Worm (Caenorhabditis elegans): ENCODE data around the gene pqn-41.

Gene pqn-41

DNA sequence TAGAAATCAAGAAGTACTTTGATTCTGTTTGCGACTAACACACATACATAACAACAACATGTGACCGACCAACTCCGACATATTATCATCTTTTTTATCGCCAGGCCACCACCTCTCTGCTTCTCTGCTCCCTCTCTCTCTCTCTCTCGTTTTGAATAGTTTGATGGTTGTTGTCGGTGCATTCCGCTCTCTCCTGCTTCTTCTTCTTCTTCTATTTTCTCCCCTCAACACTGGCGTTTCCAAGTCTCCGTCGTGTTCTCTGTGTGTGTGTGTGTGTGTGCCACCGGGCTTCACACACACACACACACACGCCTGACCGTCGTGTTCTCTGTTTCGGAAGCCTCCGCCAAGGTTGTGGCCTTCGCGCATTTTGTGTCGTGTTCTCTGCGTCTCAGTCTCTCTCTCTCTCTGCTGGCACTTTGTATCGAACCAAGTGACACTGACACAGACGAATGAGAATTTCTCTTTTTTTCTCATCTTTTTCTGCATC, 19.3 kb downstream of the pqn-41 start (continued):
- no peak for TF ChIP-seq ama-1 (optimal IDR thresholded peaks at IDR 0.05)
- peak; percentile 93 for TF ChIP-seq lin-13 (GFP tag; optimal IDR thresholded peaks at IDR 0.05)
- TF ChIP-seq egl-27 (tag; optimal IDR thresholded peaks at IDR 0.05), result peak; percentile 100
- TF ChIP-seq ceh-16 (tag; optimal IDR thresholded peaks at IDR 0.05), result peak; percentile 87
- peak; percentile 53 for TF ChIP-seq ZK546.5 (tag; optimal IDR thresholded peaks at IDR 0.05)
- TF ChIP-seq aly-2 (tag; optimal IDR thresholded peaks at IDR 0.05), result no peak
- TF ChIP-seq unc-55 (GFP tag; optimal IDR thresholded peaks at IDR 0.05), result peak; percentile 86
- TF ChIP-seq unc-39 (tag; optimal IDR thresholded peaks at IDR 0.05), result no peak
- peak; percentile 54 for TF ChIP-seq nhr-10 (tag; optimal IDR thresholded peaks at IDR 0.05)
- peak; percentile 94 for TF ChIP-seq nhr-6 (tag; optimal IDR thresholded peaks at IDR 0.05)
- TF ChIP-seq sem-4 (tag; optimal IDR thresholded peaks at IDR 0.05), result peak; percentile 97
- TF ChIP-seq mbf-1 (tag; optimal IDR thresholded peaks at IDR 0.05), result no peak
- peak; percentile 95 for TF ChIP-seq nhr-129 (tag; optimal IDR thresholded peaks at IDR 0.05)
- TF ChIP-seq mdl-1 (tag; optimal IDR thresholded peaks at IDR 0.05), result peak; percentile 97 to 98
- peak; percentile 99 for TF ChIP-seq nhr-21 (tag; optimal IDR thresholded peaks at IDR 0.05)
- TF ChIP-seq mab-5 (tag; optimal IDR thresholded peaks at IDR 0.05), result peak; percentile 96
- peak; percentile 97 for TF ChIP-seq fos-1 (tag; optimal IDR thresholded peaks at IDR 0.05)

- TF ChIP-seq unc-55 (GFP tag; optimal IDR thresholded peaks at IDR 0.05) (no peak), nhr-237 (tag; optimal IDR thresholded peaks at IDR 0.05) (no peak), unc-39 (tag; optimal IDR thresholded peaks at IDR 0.05) (no peak), R02D3.7 (tag; optimal IDR thresholded peaks at IDR 0.05) (no peak), sma-9 (GFP tag; optimal IDR thresholded peaks at IDR 0.05) (peak; percentile 46), sma-9 (tag; optimal IDR thresholded peaks at IDR 0.05) (no peak)
Observed at ce11 chrIII:1925786-1926185, 20.0 kb downstream of the pqn-41 start.

DNA sequence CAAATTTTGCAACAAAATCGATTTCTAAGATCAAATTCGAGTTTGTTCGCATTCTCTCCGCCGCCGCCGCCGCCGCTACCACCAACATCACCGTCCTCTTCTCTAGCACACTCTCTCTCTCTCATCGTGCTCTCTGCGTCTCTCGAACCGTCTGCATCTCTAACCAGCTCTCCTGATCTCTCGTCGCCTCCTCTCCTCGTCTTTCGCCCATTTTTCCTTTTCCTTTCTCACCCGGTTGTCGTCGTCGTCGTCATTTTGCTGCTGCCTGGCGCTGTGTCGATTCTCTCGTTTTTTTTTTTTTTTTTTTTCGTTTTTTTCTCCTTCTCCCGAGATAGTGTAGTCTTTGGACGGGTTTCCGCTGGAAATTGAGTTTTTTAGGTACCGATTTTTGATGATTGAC, 20.7 kb downstream of the pqn-41 start:
- TF ChIP-seq elt-1 (tag; optimal IDR thresholded peaks at IDR 0.05) (peak; percentile 38), ZK546.5 (tag; optimal IDR thresholded peaks at IDR 0.05) (no peak), mab-5 (tag; optimal IDR thresholded peaks at IDR 0.05) (peak; percentile 86), Y55F3AM.14 (GFP tag; optimal IDR thresholded peaks at IDR 0.05) (peak; percentile 95), nhr-11 (tag; optimal IDR thresholded peaks at IDR 0.05) (no peak), nhr-12 (tag; optimal IDR thresholded peaks at IDR 0.05) (no peak), C34F6.9 (tag; optimal IDR thresholded peaks at IDR 0.05) (peak; percentile 64), elt-3 (tag; optimal IDR thresholded peaks at IDR 0.05) (no peak), sma-3 (GFP tag; optimal IDR thresholded peaks at IDR 0.05) (peak; percentile 94), lin-11 (tag; optimal IDR thresholded peaks at IDR 0.05) (peak; percentile 75), nhr-25 (tag; optimal IDR thresholded peaks at IDR 0.05) (peak; percentile 93), gmeb-1 (tag; optimal IDR thresholded peaks at IDR 0.05) (peak; percentile 84), snpc-4 (tag; optimal IDR thresholded peaks at IDR 0.05) (peak; percentile 38), ama-1 (optimal IDR thresholded peaks at IDR 0.05) (peak; percentile 49), nhr-77 (tag; optimal IDR thresholded peaks at IDR 0.05) (peak; percentile 33), R02D3.7 (tag; optimal IDR thresholded peaks at IDR 0.05) (no peak), unc-55 (GFP tag; optimal IDR thresholded peaks at IDR 0.05) (peak; percentile 96), nhr-21 (tag; optimal IDR thresholded peaks at IDR 0.05) (peak; percentile 94), nhr-129 (tag; optimal IDR thresholded peaks at IDR 0.05) (peak; percentile 73), sem-4 (tag; optimal IDR thresholded peaks at IDR 0.05) (peak; percentile 92), unc-39 (tag; optimal IDR thresholded peaks at IDR 0.05) (no peak), fos-1 (tag; optimal IDR thresholded peaks at IDR 0.05) (peak; percentile 62), lin-39 (tag; optimal IDR thresholded peaks at IDR 0.05) (no peak), unc-62 (GFP tag; optimal IDR thresholded peaks at IDR 0.05) (peak; percentile 42), egl-27 (tag; optimal IDR thresholded peaks at IDR 0.05) (peak; percentile 99), lsy-2 (tag; optimal IDR thresholded peaks at IDR 0.05) (peak; percentile 52 to 86), sma-9 (GFP tag; optimal IDR thresholded peaks at IDR 0.05) (peak; percentile 100), sma-9 (tag; optimal IDR thresholded peaks at IDR 0.05) (peak; percentile 91), ztf-4 (tag; optimal IDR thresholded peaks at IDR 0.05) (peak; percentile 81), zag-1 (tag; optimal IDR thresholded peaks at IDR 0.05) (peak; percentile 40), ceh-82 (tag; optimal IDR thresholded peaks at IDR 0.05) (peak; percentile 47), dmd-4 (tag; optimal IDR thresholded peaks at IDR 0.05) (no peak), nhr-10 (tag; optimal IDR thresholded peaks at IDR 0.05) (peak; percentile 25), blmp-1 (tag; optimal IDR thresholded peaks at IDR 0.05; ENCODE audit: insufficient read depth) (peak; percentile 96), nhr-6 (tag; optimal IDR thresholded peaks at IDR 0.05) (peak; percentile 56), lin-13 (GFP tag; optimal IDR thresholded peaks at IDR 0.05) (peak; percentile 92), F13H6.1 (tag; optimal IDR thresholded peaks at IDR 0.05) (peak; percentile 99), mdl-1 (tag; optimal IDR thresholded peaks at IDR 0.05) (peak; percentile 61 to 86), crh-2 (tag; optimal IDR thresholded peaks at IDR 0.05) (peak; percentile 89), peb-1 (tag; optimal IDR thresholded peaks at IDR 0.05) (no peak)

Data from whole organism, L2 larva.